Worm (Caenorhabditis elegans) whole organism, L1 larva: Measurements from ENCODE around the gene dpf-5.

Source experiments
- alr-1 ChIP-seq: fragments of 200-800 bp; sonication (Bioruptor generic); optimal IDR thresholded peaks from 2 replicates; lab custom pipeline; 2018; ENCODE audit warnings: borderline replicate concordance, mild to moderate bottlenecking, missing genetic modification characterization, missing compliant biosample characterization
- ama-1 ChIP-seq: fragments of 150-350 bp; optimal IDR thresholded peaks from 2 replicates; lab custom pipeline; 2014
- blmp-1 ChIP-seq: fragments of 150-350 bp; optimal IDR thresholded peaks from 2 replicates; lab custom pipeline; 2014; ENCODE audit warnings: missing biosample characterization, missing genetic modification characterization
- hpl-2 ChIP-seq: fragments of 150-350 bp; optimal IDR thresholded peaks from 2 replicates; lab custom pipeline; 2014; ENCODE audit warnings: missing biosample characterization, missing genetic modification reagents, missing genetic modification characterization
- nhr-237 ChIP-seq: fragments of 150-350 bp; optimal IDR thresholded peaks from 2 replicates; lab custom pipeline; 2014; ENCODE audit warnings: missing biosample characterization, missing genetic modification characterization
- skn-1 ChIP-seq: fragments of 150-350 bp; optimal IDR thresholded peaks from 2 replicates; lab custom pipeline; 2014; ENCODE audit warnings: missing biosample characterization, missing genetic modification characterization
- snpc-4 ChIP-seq: fragments of 150-350 bp; optimal IDR thresholded peaks from 2 replicates; lab custom pipeline; 2014; ENCODE audit warnings: missing biosample characterization, missing genetic modification characterization
- sox-4 ChIP-seq: sonication (generic microtip); optimal IDR thresholded peaks from 2 replicates; lab custom pipeline; 2016; ENCODE audit warnings: missing genetic modification characterization, missing compliant biosample characterization
- tbx-2 ChIP-seq: sonication (generic microtip); optimal IDR thresholded peaks from 2 replicates; lab custom pipeline; 2016; ENCODE audit warnings: missing genetic modification characterization, missing compliant biosample characterization
- zag-1 ChIP-seq: fragments of 150-350 bp; optimal IDR thresholded peaks from 2 replicates; lab custom pipeline; 2014; ENCODE audit warnings: missing biosample characterization, missing genetic modification characterization
- ztf-11 ChIP-seq, 2 experiments: sonication (generic microtip); optimal IDR thresholded peaks; 2 replicates each; lab custom pipeline; 2016 to 2017; ENCODE audit warnings: missing genetic modification characterization in 2 of 2, missing biosample characterization in 1 of 2, missing compliant biosample characterization in 1 of 2

ce11 chrIV:4781123-4781522, 25.3 kb downstream of the dpf-5 start:
- TF ChIP-seq ztf-11 (tag; optimal IDR thresholded peaks at IDR 0.05; lab: Kevin White, UChicago) (no peak), nhr-237 (no peak), zag-1 (no peak), tbx-2 (tag; lab: Kevin White, UChicago) (no peak), ama-1 (no peak), blmp-1 (no peak), snpc-4 (tag; lab: Kevin White, UChicago) (no peak), sox-4 (tag; lab: Kevin White, UChicago) (no peak), alr-1 (tag; lab: Kevin White, UChicago) (no peak), skn-1 (no peak), hpl-2 (GFP tag; lab: Kevin White, UChicago) (no peak)
